Fruit fly (Drosophila melanogaster) whole organism, embryonic: Measurements from ENCODE around the gene Npc2f.

ENCODE experiments used
- Asciz ChIP-seq: fragments of 200-800 bp; sonication (Bioruptor generic); optimal IDR thresholded peaks from 2 replicates; lab custom pipeline; 2017; ENCODE audit warnings: missing biosample characterization, mild to moderate bottlenecking, missing genetic modification characterization, missing genetic modification reagents
- CG10565 ChIP-seq: fragments of 200-800 bp; sonication (Bioruptor generic); optimal IDR thresholded peaks from 3 replicates; lab custom pipeline; 2016; ENCODE audit warnings: missing biosample characterization, mild to moderate bottlenecking, missing genetic modification characterization
- CG11085 ChIP-seq: fragments of 200-800 bp; sonication (Bioruptor generic); IDR thresholded peaks from 2 replicates; pipeline ENCODE4 v1.3.6; 2022; ENCODE audit warnings: missing biosample characterization, missing genetic modification characterization
- CG12071 ChIP-seq: fragments of 200-800 bp; sonication (Bioruptor generic); optimal IDR thresholded peaks from 3 replicates; lab custom pipeline; 2018; ENCODE audit warnings: missing biosample characterization, mild to moderate bottlenecking, missing genetic modification characterization
- CG13296 ChIP-seq: fragments of 200-800 bp; sonication (Bioruptor generic); optimal IDR thresholded peaks from 3 replicates; lab custom pipeline; 2018; ENCODE audit warnings: missing biosample characterization, mild to moderate bottlenecking, missing genetic modification characterization
- CG1603 ChIP-seq: fragments of 200-800 bp; sonication (Bioruptor generic); optimal IDR thresholded peaks from 2 replicates; lab custom pipeline; 2019; ENCODE audit warnings: missing biosample characterization, mild to moderate bottlenecking, missing genetic modification characterization, moderate library complexity
- CG17186 ChIP-seq: fragments of 200-800 bp; sonication (Bioruptor generic); optimal IDR thresholded peaks from 3 replicates; lab custom pipeline; 2017; ENCODE audit warnings: missing biosample characterization, missing genetic modification reagents, missing genetic modification characterization
- CG1832 ChIP-seq: fragments of 200-800 bp; sonication (Bioruptor generic); optimal IDR thresholded peaks from 2 replicates; lab custom pipeline; 2017; ENCODE audit warnings: missing biosample characterization, mild to moderate bottlenecking, missing genetic modification characterization, inconsistent platforms
- CG30431 ChIP-seq: fragments of 200-800 bp; sonication (Bioruptor generic); optimal IDR thresholded peaks from 2 replicates; lab custom pipeline; 2017; ENCODE audit warnings: missing biosample characterization, missing genetic modification characterization
- CG31224 ChIP-seq: fragments of 200-800 bp; sonication (Bioruptor generic); IDR thresholded peaks from 2 replicates; pipeline ENCODE4 v1.3.6; 2022; ENCODE audit warnings: missing biosample characterization, missing genetic modification characterization
- CG31441 ChIP-seq: fragments of 200-800 bp; sonication (Bioruptor generic); IDR thresholded peaks from 2 replicates; pipeline ENCODE4 v1.3.6; 2022; ENCODE audit warnings: missing biosample characterization, missing genetic modification characterization
- CG33557 ChIP-seq: fragments of 200-800 bp; sonication (Bioruptor generic); optimal IDR thresholded peaks from 2 replicates; lab custom pipeline; 2019; ENCODE audit warnings: missing biosample characterization, mild to moderate bottlenecking, missing genetic modification characterization, moderate library complexity
- CG34376 ChIP-seq: fragments of 200-800 bp; sonication (Bioruptor generic); optimal IDR thresholded peaks from 2 replicates; lab custom pipeline; 2018; ENCODE audit warnings: missing biosample characterization, mild to moderate bottlenecking, missing genetic modification characterization
- CG42726 ChIP-seq: fragments of 200-800 bp; sonication (Bioruptor generic); IDR thresholded peaks from 2 replicates; pipeline ENCODE4 v1.3.6; 2022; ENCODE audit warnings: missing biosample characterization, missing genetic modification characterization; ENCODE audit not compliant: partially characterized antibody
- CG4360 ChIP-seq: fragments of 200-800 bp; sonication (Bioruptor generic); IDR thresholded peaks from 2 replicates; pipeline ENCODE4 v1.3.6; 2022; ENCODE audit warnings: missing biosample characterization, missing genetic modification characterization
- CG4707 ChIP-seq: fragments of 200-800 bp; sonication (Bioruptor generic); optimal IDR thresholded peaks from 2 replicates; lab custom pipeline; 2018; ENCODE audit warnings: missing biosample characterization, mild to moderate bottlenecking, missing genetic modification characterization, moderate library complexity
- CG6654 ChIP-seq: fragments of 200-800 bp; sonication (Bioruptor generic); optimal IDR thresholded peaks from 2 replicates; lab custom pipeline; 2017; ENCODE audit warnings: missing biosample characterization, mild to moderate bottlenecking, missing genetic modification characterization
- CG6683 ChIP-seq: fragments of 200-800 bp; sonication (Bioruptor generic); optimal IDR thresholded peaks from 2 replicates; lab custom pipeline; 2017; ENCODE audit warnings: missing biosample characterization, mild to moderate bottlenecking, missing genetic modification characterization, missing genetic modification reagents
- CG7839 ChIP-seq: fragments of 200-800 bp; sonication (Bioruptor generic); optimal IDR thresholded peaks from 3 replicates; lab custom pipeline; 2018; ENCODE audit warnings: missing biosample characterization, mild to moderate bottlenecking, missing genetic modification characterization, moderate library complexity
- CG8281 ChIP-seq: fragments of 200-800 bp; sonication (Bioruptor generic); optimal IDR thresholded peaks from 2 replicates; lab custom pipeline; 2018; ENCODE audit warnings: missing biosample characterization, mild to moderate bottlenecking, missing genetic modification characterization, moderate library complexity
- CG9727 ChIP-seq: fragments of 200-800 bp; sonication (Bioruptor generic); optimal IDR thresholded peaks from 3 replicates; lab custom pipeline; 2017; ENCODE audit warnings: missing biosample characterization, mild to moderate bottlenecking, missing genetic modification characterization
- Deaf1 ChIP-seq: fragments of 200-800 bp; optimal IDR thresholded peaks from 3 replicates; lab custom pipeline; 2019; ENCODE audit warnings: missing biosample characterization, mild to moderate bottlenecking, missing genetic modification characterization, moderate library complexity
- H2.0 ChIP-seq: fragments of 200-800 bp; sonication (Bioruptor generic); IDR thresholded peaks from 2 replicates; pipeline ENCODE4 v1.3.6; 2022; ENCODE audit warnings: missing biosample characterization, missing genetic modification characterization
- Hr3 ChIP-seq: fragments of 200-800 bp; sonication (Bioruptor generic); optimal IDR thresholded peaks from 3 replicates; lab custom pipeline; 2016; ENCODE audit warnings: missing biosample characterization, missing genetic modification characterization
- Kr ChIP-seq: fragments of 200-800 bp; sonication (Bioruptor generic); optimal IDR thresholded peaks from 2 replicates; lab custom pipeline; 2017; ENCODE audit warnings: missing biosample characterization, mild to moderate bottlenecking, missing genetic modification characterization
- Opbp ChIP-seq: fragments of 200-800 bp; sonication (Bioruptor generic); IDR thresholded peaks from 3 replicates; pipeline ENCODE4 v1.3.6; 2022; ENCODE audit warnings: missing biosample characterization, missing genetic modification characterization; ENCODE audit not compliant: partially characterized antibody
- Sox102F ChIP-seq: fragments of 200-800 bp; sonication (Bioruptor generic); optimal IDR thresholded peaks from 2 replicates; lab custom pipeline; 2018; ENCODE audit warnings: missing biosample characterization, mild to moderate bottlenecking, missing genetic modification characterization, moderate library complexity
- Trl ChIP-seq, 3 experiments: fragments of >200 bp in 2 of 3; fragments of 200-800 bp in 1 of 3; sonication (Bioruptor generic) in 1 of 3; optimal IDR thresholded peaks; 2 replicates in 1 of 3; 3 replicates in 2 of 3; lab custom pipeline; 2016 to 2017; ENCODE audit warnings: missing biosample characterization in 1 of 3, missing genetic modification characterization in 1 of 3
- bbx ChIP-seq: fragments of 200-800 bp; sonication (Bioruptor generic); IDR thresholded peaks from 2 replicates; pipeline ENCODE4 v1.3.6; 2022; ENCODE audit warnings: missing biosample characterization, missing genetic modification characterization; ENCODE audit not compliant: partially characterized antibody
- chif ChIP-seq, 2 experiments: fragments of 200-800 bp; sonication (Bioruptor generic); optimal IDR thresholded peaks; 3 replicates each; lab custom pipeline; 2016; ENCODE audit warnings: missing biosample characterization in 2 of 2, missing genetic modification characterization in 2 of 2
- chm ChIP-seq: fragments of 200-800 bp; sonication (Bioruptor generic); IDR thresholded peaks from 2 replicates; pipeline ENCODE4 v1.3.6; 2022; ENCODE audit warnings: missing biosample characterization, missing genetic modification characterization
- crc ChIP-seq: fragments of 200-800 bp; sonication (Bioruptor generic); optimal IDR thresholded peaks from 2 replicates; lab custom pipeline; 2016; ENCODE audit warnings: missing biosample characterization, missing genetic modification characterization
- crp ChIP-seq, 2 experiments: fragments of 200-800 bp; sonication (Bioruptor generic); optimal IDR thresholded peaks; 2 replicates in 1 of 2; 3 replicates in 1 of 2; lab custom pipeline; 2017; ENCODE audit warnings: missing biosample characterization in 2 of 2, missing genetic modification characterization in 2 of 2, mild to moderate bottlenecking in 1 of 2, moderate library complexity in 1 of 2
- dmrt11E ChIP-seq: fragments of 200-800 bp; sonication (Bioruptor generic); optimal IDR thresholded peaks from 3 replicates; lab custom pipeline; 2018; ENCODE audit warnings: missing biosample characterization, mild to moderate bottlenecking, missing genetic modification characterization, moderate library complexity
- exex ChIP-seq: fragments of 200-800 bp; sonication (Bioruptor generic); optimal IDR thresholded peaks from 4 replicates; lab custom pipeline; 2018; ENCODE audit warnings: missing biosample characterization, mild to moderate bottlenecking, missing genetic modification characterization, moderate library complexity
- gro ChIP-seq: fragments of 200-800 bp; sonication (Bioruptor generic); optimal IDR thresholded peaks from 2 replicates; lab custom pipeline; 2016; ENCODE audit warnings: missing biosample characterization, missing genetic modification characterization
- gsb ChIP-seq: fragments of 200-800 bp; sonication (Bioruptor generic); IDR thresholded peaks from 2 replicates; pipeline ENCODE4 v1.3.6; 2022; ENCODE audit warnings: missing biosample characterization, missing genetic modification characterization
- ham ChIP-seq: fragments of 200-800 bp; sonication (Bioruptor generic); IDR thresholded peaks from 2 replicates; pipeline ENCODE4 v1.3.6; 2022; ENCODE audit warnings: missing biosample characterization, missing genetic modification characterization
- hth ChIP-seq: fragments of >200 bp; optimal IDR thresholded peaks from 2 replicates; lab custom pipeline; 2017; ENCODE audit warnings: inconsistent platforms
- lab ChIP-seq: fragments of 200-800 bp; sonication (Bioruptor generic); optimal IDR thresholded peaks from 3 replicates; lab custom pipeline; 2017; ENCODE audit warnings: missing biosample characterization, missing genetic modification characterization, mild to moderate bottlenecking, moderate library complexity, missing genetic modification reagents
- nom ChIP-seq: fragments of 200-800 bp; sonication (Bioruptor generic); optimal IDR thresholded peaks from 2 replicates; lab custom pipeline; 2017; ENCODE audit warnings: missing biosample characterization, missing genetic modification characterization, mild to moderate bottlenecking, moderate library complexity, missing genetic modification reagents
- odd ChIP-seq: fragments of 200-800 bp; sonication (Bioruptor generic); optimal IDR thresholded peaks from 2 replicates; lab custom pipeline; 2017; ENCODE audit warnings: missing biosample characterization, mild to moderate bottlenecking, missing genetic modification characterization
- pfk ChIP-seq: fragments of 200-800 bp; sonication (Bioruptor generic); optimal IDR thresholded peaks from 2 replicates; lab custom pipeline; 2018; ENCODE audit warnings: missing biosample characterization, mild to moderate bottlenecking, missing genetic modification characterization, moderate library complexity
- sens ChIP-seq: fragments of 200-800 bp; sonication (Bioruptor generic); peaks from one replicate; lab custom pipeline; 2016; ENCODE audit warnings: missing biosample characterization, missing genetic modification characterization
- sug ChIP-seq: fragments of 200-800 bp; optimal IDR thresholded peaks from 2 replicates; lab custom pipeline; 2019; ENCODE audit warnings: missing biosample characterization, mild to moderate bottlenecking, missing genetic modification characterization, moderate library complexity
- tio ChIP-seq: fragments of 200-800 bp; sonication (Bioruptor generic); optimal IDR thresholded peaks from 2 replicates; lab custom pipeline; 2017; ENCODE audit warnings: missing biosample characterization, missing genetic modification characterization, inconsistent platforms
- vvl ChIP-seq: fragments of 200-800 bp; sonication (Bioruptor generic); IDR thresholded peaks from 2 replicates; pipeline ENCODE4 v1.3.6; 2022; ENCODE audit warnings: missing biosample characterization, missing genetic modification characterization
- wdn ChIP-seq: fragments of 200-800 bp; sonication (Bioruptor generic); IDR thresholded peaks from 2 replicates; pipeline ENCODE4 v1.3.6; 2022; ENCODE audit warnings: missing biosample characterization, missing genetic modification characterization
- z ChIP-seq: fragments of 200-800 bp; sonication (Bioruptor generic); IDR thresholded peaks from 3 replicates; pipeline ENCODE4 v1.3.6; 2022; ENCODE audit warnings: missing biosample characterization, missing genetic modification characterization

Gene Npc2f

DNA sequence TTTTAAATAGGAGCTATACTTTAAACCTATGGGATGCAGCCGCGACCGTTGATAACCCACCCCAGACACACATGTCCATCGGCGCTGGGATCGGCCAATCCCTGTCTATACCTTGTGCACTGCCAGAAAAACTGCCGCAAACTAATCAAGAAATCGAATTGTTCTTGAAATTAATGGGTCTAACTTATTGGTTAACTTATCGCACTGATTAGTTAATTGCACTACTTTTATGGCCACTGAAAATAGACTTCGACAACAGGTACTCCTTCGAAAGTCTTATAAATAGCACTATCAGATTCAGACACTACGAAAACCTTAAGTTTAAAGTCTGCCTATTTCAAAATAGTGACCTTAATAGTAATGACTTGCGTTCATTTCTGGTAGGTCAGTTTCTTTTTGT is 21.5 kb upstream of the Npc2f start, which contains the start of gene CG13607 (continued):
- TF ChIP-seq bbx (GFP tag; lab: Robert Waterston, UW) (no peak), CG42726 (GFP tag; lab: Robert Waterston, UW) (no peak), wdn (GFP tag; lab: Robert Waterston, UW) (no peak), CG4360 (GFP tag; lab: Robert Waterston, UW) (no peak), nom (GFP tag; lab: Kevin White, UChicago) (peak; percentile 21), CG4707 (no peak), CG11085 (GFP tag; lab: Robert Waterston, UW) (no peak), exex (tag; lab: Kevin White, UChicago) (peak; percentile 93), CG1832 (GFP tag; lab: Kevin White, UChicago) (no peak), gro (GFP tag; lab: Kevin White, UChicago) (no peak), CG6654 (GFP tag; lab: Kevin White, UChicago) (no peak)

dm6 chr3R:24116972-24117371 is 20.7 kb upstream of the Npc2f start:
- TF ChIP-seq CG31441 (GFP tag; lab: Robert Waterston, UW) (no peak), chm (GFP tag; lab: Robert Waterston, UW) (no peak), chif (GFP tag; optimal IDR thresholded peaks at IDR 0.05; lab: Kevin White, UChicago) (no peak), Trl (optimal IDR thresholded peaks at IDR 0.05; lab: Kevin White, UChicago) (no peak), Trl (GFP tag; optimal IDR thresholded peaks at IDR 0.05; lab: Kevin White, UChicago) (no peak), exex (tag; lab: Kevin White, UChicago) (peak; percentile 21), CG1603 (no peak), H2.0 (GFP tag; lab: Robert Waterston, UW) (no peak), CG30431 (GFP tag; lab: Kevin White, UChicago) (no peak), CG13296 (GFP tag; lab: Kevin White, UChicago) (no peak), tio (no peak), Hr3 (GFP tag; lab: Kevin White, UChicago) (no peak), sens (GFP tag; lab: Kevin White, UChicago) (no peak), odd (no peak), hth (lab: Kevin White, UChicago) (no peak), ham (no peak), CG6683 (GFP tag; lab: Kevin White, UChicago) (no peak), Kr (GFP tag; lab: Kevin White, UChicago) (no peak), z (GFP tag; lab: Robert Waterston, UW) (no peak), vvl (GFP tag; lab: Robert Waterston, UW) (no peak), Sox102F (GFP tag; lab: Kevin White, UChicago) (no peak), lab (GFP tag; lab: Kevin White, UChicago) (no peak), Opbp (GFP tag; lab: Robert Waterston, UW) (no peak), CG33557 (GFP tag; lab: Kevin White, UChicago) (no peak), pfk (GFP tag; lab: Kevin White, UChicago) (no peak), CG8281 (tag; lab: Kevin White, UChicago) (no peak), CG17186 (no peak), Asciz (GFP tag; lab: Kevin White, UChicago) (no peak), crp (GFP tag; optimal IDR thresholded peaks at IDR 0.05; lab: Kevin White, UChicago) (no peak), dmrt11E (tag; lab: Kevin White, UChicago) (no peak), crc (GFP tag; lab: Kevin White, UChicago) (no peak), CG10565 (GFP tag; lab: Kevin White, UChicago) (no peak), CG12071 (GFP tag; lab: Kevin White, UChicago) (no peak), CG7839 (tag; lab: Kevin White, UChicago) (no peak), CG9727 (no peak), gsb (no peak), CG31224 (GFP tag; lab: Robert Waterston, UW) (no peak), CG34376 (GFP tag; lab: Kevin White, UChicago) (peak; percentile 62), Deaf1 (tag; lab: Kevin White, UChicago) (peak; percentile 71), sug (tag; lab: Kevin White, UChicago) (peak; percentile 71), CG11085 (GFP tag; lab: Robert Waterston, UW) (no peak)
